Fruit fly (Drosophila melanogaster): ENCODE data around the gene Cow.

Cow gene

dm6 chr3R:23056113-23056512, 56.4 kb downstream of the Cow start:
- no peak for TF ChIP-seq CG17801 (GFP tag; optimal IDR thresholded peaks at IDR 0.05; ENCODE audit: partially characterized antibody)

- no peak for TF ChIP-seq CG17801 (GFP tag; optimal IDR thresholded peaks at IDR 0.05; ENCODE audit: partially characterized antibody)
These were observed 58.6 kb downstream of the Cow start, which contains the start of gene p53 for dm6 chr3R:23053936-23054335. Gene p53 (minus strand): TSS chr3R:23054082.

dm6 chr3R:23053135-23053730, 59.3 kb downstream of the Cow start:
- no peak for TF ChIP-seq CG17801 (GFP tag; optimal IDR thresholded peaks at IDR 0.05; ENCODE audit: partially characterized antibody)

- no peak for TF ChIP-seq CG17801 (GFP tag; optimal IDR thresholded peaks at IDR 0.05; ENCODE audit: partially characterized antibody)
These were observed 60.8 kb downstream of the Cow start, which contains the start of gene Gr94a for dm6 chr3R:23051639-23052125. Gene Gr94a (plus strand): TSS chr3R:23051689.

- no peak for TF ChIP-seq CG17801 (GFP tag; optimal IDR thresholded peaks at IDR 0.05; ENCODE audit: partially characterized antibody)
These were observed 63.8 kb downstream of the Cow start for dm6 chr3R:23048690-23049118.

dm6 chr3R:23048089-23048689, 64.3 kb downstream of the Cow start, which contains the start of gene CG17121:
Gene CG17121 (minus strand): TSS chr3R:23048214.
- TF ChIP-seq CG17801 (GFP tag; optimal IDR thresholded peaks at IDR 0.05; ENCODE audit: partially characterized antibody): no peak

dm6 chr3R:23046529-23046943, 66.0 kb downstream of the Cow start:
- no peak for TF ChIP-seq CG17801 (GFP tag; optimal IDR thresholded peaks at IDR 0.05; ENCODE audit: partially characterized antibody)

- TF ChIP-seq CG17801 (GFP tag; optimal IDR thresholded peaks at IDR 0.05; ENCODE audit: partially characterized antibody): no peak
These were observed 68.8 kb downstream of the Cow start, which contains the start of gene CG13837 for dm6 chr3R:23043690-23044089. Gene CG13837 (plus strand): TSS chr3R:23043990.

- no peak for TF ChIP-seq CG17801 (GFP tag; optimal IDR thresholded peaks at IDR 0.05; ENCODE audit: partially characterized antibody)
These were observed 69.7 kb downstream of the Cow start for dm6 chr3R:23042746-23043265.

dm6 chr3R:23041941-23042340, 70.6 kb downstream of the Cow start, which contains the start of gene CG13838:
Gene CG13838 (plus strand): TSS chr3R:23042241.
- TF ChIP-seq CG17801 (GFP tag; optimal IDR thresholded peaks at IDR 0.05; ENCODE audit: partially characterized antibody): no peak

- TF ChIP-seq CG17801 (GFP tag; optimal IDR thresholded peaks at IDR 0.05; ENCODE audit: partially characterized antibody): no peak
These were observed 74.5 kb downstream of the Cow start for dm6 chr3R:23038062-23038461.

- TF ChIP-seq CG17801 (GFP tag; optimal IDR thresholded peaks at IDR 0.05; ENCODE audit: partially characterized antibody): no peak
These were observed 76.2 kb downstream of the Cow start for dm6 chr3R:23036321-23036720.

dm6 chr3R:23035463-23035862, 77.1 kb downstream of the Cow start, which contains the start of gene CG13833:
Gene CG13833 (minus strand): TSS chr3R:23035563.
- no peak for TF ChIP-seq CG17801 (GFP tag; optimal IDR thresholded peaks at IDR 0.05; ENCODE audit: partially characterized antibody)

- no peak for TF ChIP-seq CG17801 (GFP tag; optimal IDR thresholded peaks at IDR 0.05; ENCODE audit: partially characterized antibody)
These were observed 81.6 kb downstream of the Cow start for dm6 chr3R:23030900-23031299.

dm6 chr3R:23028506-23028905, 84.0 kb downstream of the Cow start:
- TF ChIP-seq CG17801 (GFP tag; optimal IDR thresholded peaks at IDR 0.05; ENCODE audit: partially characterized antibody): no peak

- TF ChIP-seq CG17801 (GFP tag; optimal IDR thresholded peaks at IDR 0.05; ENCODE audit: partially characterized antibody): no peak
These were observed 85.1 kb downstream of the Cow start for dm6 chr3R:23027428-23027813.

Data from ovary, adult (tissue).